Worm (Caenorhabditis elegans): ENCODE data around the gene srw-109.

- TF ChIP-seq ceh-36 (tag; optimal IDR thresholded peaks at IDR 0.05) = no peak
- TF ChIP-seq flt-1 (GFP tag; IDR thresholded peaks at IDR 0.05) = no peak
- no peak for TF ChIP-seq ceh-13 (GFP tag; optimal IDR thresholded peaks at IDR 0.05)
- TF ChIP-seq pes-1 (GFP tag; IDR thresholded peaks at IDR 0.05) = no peak
- TF ChIP-seq scrt-1 (GFP tag; IDR thresholded peaks at IDR 0.05) = no peak
- no peak for TF ChIP-seq ama-1 (optimal IDR thresholded peaks at IDR 0.05)
- no peak for TF ChIP-seq tbx-11 (GFP tag; IDR thresholded peaks at IDR 0.05)
- TF ChIP-seq F13C5.2 (tag; optimal IDR thresholded peaks at IDR 0.05) = no peak
- TF ChIP-seq hmbx-1 (tag; optimal IDR thresholded peaks at IDR 0.05) = no peak
- no peak for TF ChIP-seq sea-1 (GFP tag; conservative IDR thresholded peaks at IDR 0.05)
- TF ChIP-seq B0310.2 (tag; optimal IDR thresholded peaks at IDR 0.05) = no peak
These were observed 4.6 kb downstream of the srw-109 start, which contains the start of gene srlf-37 for ce11 chrV:604105-604504.

Measured in whole organism, early embryonic.